Worm (Caenorhabditis elegans): ENCODE results near the gene R10D12.1.

DNA sequence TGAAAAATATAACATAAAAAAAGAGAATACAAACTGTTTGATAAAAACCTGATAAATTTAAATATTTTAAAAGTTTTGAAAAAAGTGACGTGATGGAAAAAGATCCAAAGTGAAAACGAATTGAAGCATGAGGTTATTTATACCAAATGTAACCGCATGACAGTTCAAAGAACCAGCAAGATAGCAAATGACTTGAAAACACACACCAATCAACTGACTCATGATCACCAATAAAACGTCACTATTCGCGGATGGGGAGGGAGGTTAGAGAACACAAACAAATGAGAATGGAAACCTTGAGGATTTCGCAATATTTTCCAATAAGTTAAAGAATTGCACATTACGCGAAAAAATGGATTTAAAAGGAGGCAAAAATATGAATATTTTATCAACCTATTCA lies 25.0 kb downstream of the R10D12.1 start, which contains the start of gene C06B3.7:
- TF ChIP-seq med-1 (GFP tag; optimal IDR thresholded peaks at IDR 0.05; ENCODE audit: insufficient read depth) (no peak), flt-1 (GFP tag; IDR thresholded peaks at IDR 0.05) (no peak), ztf-29 (GFP tag; IDR thresholded peaks at IDR 0.05) (no peak), cog-1 (tag; optimal IDR thresholded peaks at IDR 0.05) (no peak), T22C8.4 (GFP tag; IDR thresholded peaks at IDR 0.05) (no peak), ztf-23 (GFP tag; IDR thresholded peaks at IDR 0.05) (no peak)

Data from whole organism, midembryonic.